Fruit fly (Drosophila melanogaster): ENCODE data around the gene CG42245.

CG42245 gene

DNA sequence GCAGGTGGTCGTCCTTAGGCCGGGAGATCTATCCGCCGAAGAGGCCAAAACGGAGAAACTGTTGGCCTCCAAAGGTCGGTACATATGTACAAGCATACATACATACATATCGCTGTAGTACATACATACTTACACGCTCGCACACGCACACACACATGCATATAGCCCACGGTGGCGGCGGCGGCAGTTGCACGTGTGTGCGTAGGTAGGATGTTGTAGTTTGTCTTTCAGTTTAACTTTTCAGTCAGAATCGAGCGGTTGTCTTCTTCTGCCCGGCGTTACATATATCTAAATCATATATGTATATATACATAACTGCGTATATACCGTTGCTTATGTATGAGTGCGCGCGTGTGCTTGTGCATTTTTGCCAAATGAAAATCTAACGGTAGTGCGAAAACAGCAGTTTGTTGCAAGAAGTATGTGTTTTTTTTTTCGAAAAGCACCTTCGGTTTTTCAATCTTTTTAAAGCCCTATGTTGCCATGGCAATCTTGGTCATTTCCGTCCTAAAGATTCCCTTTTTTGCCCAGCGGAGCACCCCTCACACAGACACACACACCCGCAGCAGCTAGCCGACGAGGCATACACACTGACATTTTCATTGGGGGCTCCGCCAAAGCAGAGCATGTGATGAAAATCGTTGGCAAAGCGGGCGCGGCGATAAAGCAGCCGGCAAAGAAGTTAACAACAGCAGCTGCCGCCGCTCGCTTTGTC lies 690 bp downstream of the CG42245 start (continued):
- TF ChIP-seq CG2875 (GFP tag; optimal IDR thresholded peaks at IDR 0.05) (no peak), MESR4 (GFP tag; optimal IDR thresholded peaks at IDR 0.05) (peak; percentile 94), luna (GFP tag; optimal IDR thresholded peaks at IDR 0.05) (no peak), Med (GFP tag) (peak; percentile 82), CG18619 (GFP tag; optimal IDR thresholded peaks at IDR 0.05) (no peak), Ets97D (GFP tag; optimal IDR thresholded peaks at IDR 0.05) (peak; percentile 14), jumu (GFP tag; optimal IDR thresholded peaks at IDR 0.05) (peak; percentile 1), H15 (GFP tag; IDR thresholded peaks at IDR 0.05) (no peak), CG10147 (GFP tag; optimal IDR thresholded peaks at IDR 0.05) (no peak), ara (GFP tag; IDR thresholded peaks at IDR 0.05) (no peak), cato (GFP tag; optimal IDR thresholded peaks at IDR 0.05; ENCODE audit: borderline replicate concordance) (no peak), CHES-1-like (GFP tag; optimal IDR thresholded peaks at IDR 0.05) (peak; percentile 11), NC2β (GFP tag; optimal IDR thresholded peaks at IDR 0.05) (no peak), Hey (tag; optimal IDR thresholded peaks at IDR 0.05) (no peak), CG32767 (GFP tag; IDR thresholded peaks at IDR 0.05) (no peak; the same call in 1 of the 2 replicates), ewg (GFP tag; optimal IDR thresholded peaks at IDR 0.05) (no peak), CG1792 (GFP tag; optimal IDR thresholded peaks at IDR 0.05) (no peak), CG11696 (GFP tag; IDR thresholded peaks at IDR 0.05) (no peak), kah (GFP tag; optimal IDR thresholded peaks at IDR 0.05) (no peak), BtbVII (GFP tag; optimal IDR thresholded peaks at IDR 0.05) (no peak), D19A (tag; optimal IDR thresholded peaks at IDR 0.05) (peak; percentile 93), CG11093 (GFP tag; IDR thresholded peaks at IDR 0.05) (no peak), CG31388 (GFP tag; optimal IDR thresholded peaks at IDR 0.05) (no peak), CG12155 (GFP tag; optimal IDR thresholded peaks at IDR 0.05) (no peak), Dll (GFP tag; IDR thresholded peaks at IDR 0.05; ENCODE audit: partially characterized antibody) (0 out of 4 replicates have a peak, but pooled peaks have one; percentile 26)

DNA sequence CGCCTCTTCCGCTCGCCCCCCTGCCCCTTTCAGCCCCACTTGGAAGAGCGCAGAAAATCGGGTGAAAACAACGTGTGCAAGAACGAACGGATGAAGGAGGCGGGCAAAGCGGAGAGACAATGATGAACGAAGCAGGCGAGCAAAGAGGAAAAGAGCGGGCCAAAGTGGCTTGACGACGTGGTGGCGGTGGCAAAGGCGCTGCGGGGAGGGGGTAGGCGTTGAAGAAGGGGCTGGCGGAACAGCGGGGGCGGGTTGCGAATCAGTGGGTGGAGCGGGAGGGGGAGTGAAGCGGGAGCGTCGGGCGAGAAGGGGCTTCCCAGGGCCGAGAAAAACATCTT lies 1.2 kb downstream of the CG42245 start:
- TF ChIP-seq CG7928 (GFP tag; optimal IDR thresholded peaks at IDR 0.05), result no peak
- peak; percentile 35 for TF ChIP-seq CG10543 (GFP tag; optimal IDR thresholded peaks at IDR 0.05)
- TF ChIP-seq Rfx (GFP tag; IDR thresholded peaks at IDR 0.05), result 0 out of 2 replicates have a peak, but pooled peaks have one; percentile 10
- no peak for TF ChIP-seq CG17912 (GFP tag; optimal IDR thresholded peaks at IDR 0.05)
- no peak for TF ChIP-seq Myb (GFP tag; optimal IDR thresholded peaks at IDR 0.05)
- 0 out of 2 replicates have a peak, but pooled peaks have one; percentile 21 for TF ChIP-seq CG31224 (GFP tag; IDR thresholded peaks at IDR 0.05)
- no peak for TF ChIP-seq vfl (GFP tag; optimal IDR thresholded peaks at IDR 0.05)
- TF ChIP-seq CG2116 (GFP tag; optimal IDR thresholded peaks at IDR 0.05), result peak; percentile 44
- no peak for TF ChIP-seq CG9932 (GFP tag; IDR thresholded peaks at IDR 0.05)
- TF ChIP-seq CG9609 (GFP tag; optimal IDR thresholded peaks at IDR 0.05), result no peak
- no peak for TF ChIP-seq oc (tag; optimal IDR thresholded peaks at IDR 0.05)
- TF ChIP-seq CG12769 (tag; optimal IDR thresholded peaks at IDR 0.05), result peak; percentile 58
- TF ChIP-seq gcm (GFP tag; optimal IDR thresholded peaks at IDR 0.05), result no peak
- no peak for TF ChIP-seq dpn (GFP tag; optimal IDR thresholded peaks at IDR 0.05)
- TF ChIP-seq dan (GFP tag; IDR thresholded peaks at IDR 0.05), result no peak
- no peak for TF ChIP-seq Ada2b (GFP tag; IDR thresholded peaks at IDR 0.05)
- no peak for TF ChIP-seq CG14667 (GFP tag; IDR thresholded peaks at IDR 0.05)
- TF ChIP-seq CG17612 (GFP tag; IDR thresholded peaks at IDR 0.05), result no peak
- TF ChIP-seq Fer1 (GFP tag; optimal IDR thresholded peaks at IDR 0.05), result peak; percentile 4
- no peak for TF ChIP-seq CG11560 (tag; IDR thresholded peaks at IDR 0.05)
- peak; percentile 35; the same call in 1 of the 2 replicates for TF ChIP-seq slbo (GFP tag; IDR thresholded peaks at IDR 0.05)
- TF ChIP-seq Trl (optimal IDR thresholded peaks at IDR 0.05), result peak; percentile 5 to 6
- no peak for TF ChIP-seq Trl (GFP tag; optimal IDR thresholded peaks at IDR 0.05)
- no peak for TF ChIP-seq CG30431 (GFP tag; optimal IDR thresholded peaks at IDR 0.05)
- TF ChIP-seq CHES-1-like (GFP tag; optimal IDR thresholded peaks at IDR 0.05), result no peak
- peak; percentile 22 for TF ChIP-seq mirr (GFP tag; optimal IDR thresholded peaks at IDR 0.05)
- no peak for TF ChIP-seq CG6765 (GFP tag; optimal IDR thresholded peaks at IDR 0.05)
- TF ChIP-seq CG32532 (GFP tag; IDR thresholded peaks at IDR 0.05), result peak; percentile 55
